Worm (Caenorhabditis elegans) whole organism, L3 larva: ENCODE data around the gene dex-1.

Experiments
- aly-2 ChIP-seq: fragments of 150-350 bp; optimal IDR thresholded peaks from 2 replicates; lab custom pipeline; 2014; ENCODE audit warnings: missing biosample characterization, missing genetic modification characterization
- ceh-16 ChIP-seq: sonication (generic microtip); optimal IDR thresholded peaks from 2 replicates; lab custom pipeline; 2017; ENCODE audit warnings: missing biosample characterization, missing genetic modification characterization
- ceh-28 ChIP-seq: fragments of 150-350 bp; optimal IDR thresholded peaks from 2 replicates; lab custom pipeline; 2014; ENCODE audit warnings: missing biosample characterization, missing genetic modification reagents, missing genetic modification characterization
- egl-27 ChIP-seq: sonication (generic microtip); optimal IDR thresholded peaks from 4 replicates; lab custom pipeline; 2017; ENCODE audit warnings: missing biosample characterization, missing genetic modification reagents, missing genetic modification characterization
- egl-5 ChIP-seq: fragments of 150-350 bp; optimal IDR thresholded peaks from 2 replicates; lab custom pipeline; 2017; ENCODE audit warnings: missing biosample characterization, missing genetic modification reagents, missing genetic modification characterization, inconsistent platforms
- elt-1 ChIP-seq: fragments of 150-350 bp; optimal IDR thresholded peaks from 2 replicates; lab custom pipeline; 2014; ENCODE audit warnings: missing biosample characterization, missing genetic modification characterization
- elt-2 ChIP-seq: sonication (generic microtip); optimal IDR thresholded peaks from 2 replicates; lab custom pipeline; 2016; ENCODE audit warnings: missing genetic modification reagents, mild to moderate bottlenecking, missing genetic modification characterization, missing compliant biosample characterization
- elt-3 ChIP-seq, 3 experiments: fragments of 150-350 bp in 1 of 3; sonication (generic microtip) in 2 of 3; optimal IDR thresholded peaks; 2 replicates in 2 of 3; 4 replicates in 1 of 3; lab custom pipeline; 2014 to 2017; ENCODE audit warnings: missing biosample characterization in 3 of 3, missing genetic modification characterization in 3 of 3
- fkh-10 ChIP-seq: sonication (generic microtip); optimal IDR thresholded peaks from 2 replicates; lab custom pipeline; 2017; ENCODE audit warnings: missing biosample characterization, missing genetic modification reagents, missing genetic modification characterization
- fkh-2 ChIP-seq: fragments of 150-350 bp; optimal IDR thresholded peaks from 2 replicates; lab custom pipeline; 2014; ENCODE audit warnings: missing biosample characterization, missing genetic modification reagents, missing genetic modification characterization
- fos-1 ChIP-seq: fragments of 150-350 bp; optimal IDR thresholded peaks from 2 replicates; lab custom pipeline; 2014; ENCODE audit warnings: missing biosample characterization, missing genetic modification characterization
- hmg-11 ChIP-seq: sonication (generic microtip); optimal IDR thresholded peaks from 2 replicates; lab custom pipeline; 2016; ENCODE audit warnings: missing genetic modification characterization, missing compliant biosample characterization
- lin-15B ChIP-seq: fragments of 150-350 bp; optimal IDR thresholded peaks from 2 replicates; lab custom pipeline; 2014; ENCODE audit warnings: missing biosample characterization, missing genetic modification characterization
- lin-39 ChIP-seq: fragments of 150-350 bp; optimal IDR thresholded peaks from 2 replicates; lab custom pipeline; 2018; ENCODE audit warnings: missing biosample characterization, missing genetic modification reagents, missing genetic modification characterization
- lsy-12 ChIP-seq: sonication (generic microtip); optimal IDR thresholded peaks from 2 replicates; lab custom pipeline; 2016; ENCODE audit warnings: mild to moderate bottlenecking, missing genetic modification characterization, missing compliant biosample characterization
- mdl-1 ChIP-seq: fragments of 150-350 bp; optimal IDR thresholded peaks from 2 replicates; lab custom pipeline; 2014; ENCODE audit warnings: missing biosample characterization, missing genetic modification characterization
- nfya-1 ChIP-seq: sonication (generic microtip); optimal IDR thresholded peaks from 2 replicates; lab custom pipeline; 2017; ENCODE audit warnings: missing genetic modification characterization, mild to moderate bottlenecking, missing compliant biosample characterization, antibody characterized with exemption, moderate library complexity; ENCODE audit not compliant: insufficient read depth
- nhr-11 ChIP-seq: fragments of 150-350 bp; optimal IDR thresholded peaks from 2 replicates; lab custom pipeline; 2014; ENCODE audit warnings: missing biosample characterization, missing genetic modification characterization
- nhr-23 ChIP-seq: fragments of 150-350 bp; optimal IDR thresholded peaks from 2 replicates; lab custom pipeline; 2014; ENCODE audit warnings: missing biosample characterization, missing genetic modification reagents, missing genetic modification characterization
- nhr-237 ChIP-seq: fragments of 150-350 bp; optimal IDR thresholded peaks from 2 replicates; lab custom pipeline; 2014; ENCODE audit warnings: missing biosample characterization, missing genetic modification characterization
- nhr-25 ChIP-seq: sonication (generic microtip); optimal IDR thresholded peaks from 2 replicates; lab custom pipeline; 2017; ENCODE audit warnings: missing biosample characterization, missing genetic modification characterization
- nhr-43 ChIP-seq: sonication (generic microtip); optimal IDR thresholded peaks from 2 replicates; lab custom pipeline; 2016; ENCODE audit warnings: mild to moderate bottlenecking, missing genetic modification characterization, missing compliant biosample characterization; ENCODE audit not compliant: poor library complexity, severe bottlenecking
- nhr-67 ChIP-seq: fragments of 150-350 bp; optimal IDR thresholded peaks from 2 replicates; lab custom pipeline; 2014; ENCODE audit warnings: missing biosample characterization, missing genetic modification characterization
- nhr-76 ChIP-seq: fragments of 150-350 bp; sonication (generic microtip); optimal IDR thresholded peaks from 5 replicates; lab custom pipeline; 2014; ENCODE audit warnings: missing biosample characterization, missing genetic modification characterization
- sea-2 ChIP-seq: fragments of 150-350 bp; sonication (generic microtip); optimal IDR thresholded peaks from 4 replicates; lab custom pipeline; 2014; ENCODE audit warnings: missing biosample characterization, missing genetic modification reagents, missing genetic modification characterization
- skn-1 ChIP-seq: fragments of 150-350 bp; optimal IDR thresholded peaks from 2 replicates; lab custom pipeline; 2014; ENCODE audit warnings: missing biosample characterization, missing genetic modification characterization
- unc-39 ChIP-seq: sonication (generic microtip); optimal IDR thresholded peaks from 4 replicates; lab custom pipeline; 2017; ENCODE audit warnings: missing biosample characterization, missing genetic modification characterization
- unc-62 ChIP-seq: fragments of 150-350 bp; sonication (generic microtip); optimal IDR thresholded peaks from 4 replicates; lab custom pipeline; 2014; ENCODE audit warnings: missing biosample characterization, missing genetic modification reagents, missing genetic modification characterization
- ztf-4 ChIP-seq: fragments of 150-350 bp; optimal IDR thresholded peaks from 2 replicates; lab custom pipeline; 2014; ENCODE audit warnings: missing biosample characterization, missing genetic modification characterization

Gene dex-1

DNA sequence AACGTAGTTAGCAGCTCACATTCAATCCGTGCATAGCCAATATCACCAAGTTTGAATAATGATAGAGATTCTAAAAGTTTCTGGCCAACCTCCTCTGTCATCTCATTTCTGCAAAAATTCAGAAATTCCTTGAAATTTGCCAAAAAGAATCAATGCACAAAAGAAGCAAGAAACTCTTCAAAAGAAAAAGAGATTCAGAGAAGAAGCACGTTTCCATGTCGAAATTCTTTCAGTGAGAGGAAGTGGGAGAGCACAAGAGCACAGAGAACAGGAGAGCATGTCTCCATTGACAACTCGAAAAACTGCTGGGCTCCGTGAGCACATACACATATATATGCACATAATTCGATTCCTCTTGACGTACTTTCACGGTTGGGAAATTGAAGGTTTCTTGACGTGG, 8.5 kb upstream of the dex-1 start, which contains the start of gene nekl-4:
nekl-4 (minus strand) TSS at position 101 of the 400 bp plus-strand sequence.
- TF ChIP-seq ceh-16 (tag; lab: Kevin White, UChicago) (no peak), ztf-4 (tag; lab: Kevin White, UChicago) (no peak), unc-62 (GFP tag; lab: Kevin White, UChicago) (no peak), fkh-10 (GFP tag; lab: Kevin White, UChicago) (no peak), skn-1 (tag; lab: Kevin White, UChicago) (no peak), elt-2 (tag; lab: Kevin White, UChicago) (no peak), fkh-2 (no peak)
- TF ChIP-seq, all 47 proteins: peak for 0

- TF ChIP-seq nhr-11 (tag; lab: Kevin White, UChicago) (no peak), fkh-2 (no peak), elt-1 (tag; lab: Kevin White, UChicago) (no peak), lsy-12 (tag; lab: Kevin White, UChicago) (no peak), nhr-43 (no peak)
Observed at ce11 chrIII:5521930-5522329, 4.0 kb upstream of the dex-1 start, which contains the start of gene D1044.4. TSS of gene D1044.4 (minus strand) at chrIII:5522030.

ce11 chrIII:5541777-5542176, 15.9 kb downstream of the dex-1 start:
- TF ChIP-seq nhr-25 (tag; lab: Kevin White, UChicago): peak; percentile 37
- TF ChIP-seq hmg-11 (tag; lab: Kevin White, UChicago): peak; percentile 26
- TF ChIP-seq ztf-4 (tag; lab: Kevin White, UChicago): no peak
- TF ChIP-seq, all 47 proteins: peak for 2

- TF ChIP-seq ceh-28 (tag; lab: Kevin White, UChicago) (no peak), unc-39 (tag; lab: Kevin White, UChicago) (no peak), nhr-237 (tag; lab: Kevin White, UChicago) (no peak), nhr-76 (no peak), nhr-67 (no peak), fos-1 (tag; lab: Kevin White, UChicago) (no peak), lin-39 (tag; lab: Kevin White, UChicago) (no peak), egl-5 (tag; lab: Kevin White, UChicago) (no peak), nhr-23 (tag; lab: Kevin White, UChicago) (no peak), elt-3 (tag; optimal IDR thresholded peaks at IDR 0.05; lab: Kevin White, UChicago) (no peak), fkh-2 (no peak), lin-15B (tag; lab: Kevin White, UChicago) (no peak), mdl-1 (no peak), nfya-1 (tag; lab: Kevin White, UChicago) (no peak), aly-2 (no peak), egl-27 (no peak)
Observed at ce11 chrIII:5543050-5543449, 17.1 kb downstream of the dex-1 start, which contains the start of gene D1044.6. TSS of gene D1044.6 (minus strand) at chrIII:5543177.

ce11 chrIII:5543727-5544345, 17.9 kb downstream of the dex-1 start, which contains the start of gene D1044.1:
TSS of gene D1044.1 (plus strand) at chrIII:5544295.
- TF ChIP-seq lin-15B (tag; lab: Kevin White, UChicago): no peak
- no peak for TF ChIP-seq sea-2
- no peak for TF ChIP-seq nhr-11 (tag; lab: Kevin White, UChicago)
- no peak for TF ChIP-seq ceh-16 (tag; lab: Kevin White, UChicago)

DNA sequence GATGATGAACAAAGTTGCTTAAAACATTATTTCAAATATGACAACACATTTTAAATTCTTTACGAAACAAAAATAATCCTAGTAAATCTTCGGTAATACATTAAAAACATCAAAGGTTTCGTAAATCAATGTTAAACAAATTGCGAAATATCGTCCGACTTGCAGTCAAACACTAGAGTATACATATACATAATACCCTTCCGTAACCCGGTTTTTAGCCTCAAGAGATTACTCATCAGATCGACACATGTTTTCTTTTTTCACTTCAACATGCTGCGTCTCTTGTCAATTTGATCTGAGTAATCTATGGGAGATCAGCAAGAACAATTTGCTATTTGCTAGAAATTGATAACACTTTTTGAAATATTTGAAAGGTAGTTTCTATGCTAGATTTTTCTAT, 20.4 kb downstream of the dex-1 start:
- peak; percentile 28 for TF ChIP-seq elt-1 (tag; lab: Kevin White, UChicago)
- TF ChIP-seq nhr-23 (tag; lab: Kevin White, UChicago): peak; percentile 74
- TF ChIP-seq fos-1 (tag; lab: Kevin White, UChicago): no peak
- peak; percentile 22 for TF ChIP-seq nhr-25 (tag; lab: Kevin White, UChicago)
- TF ChIP-seq nfya-1 (tag; lab: Kevin White, UChicago): peak; percentile 10
- TF ChIP-seq, all 47 proteins: peak for 4
